Fruit fly (Drosophila melanogaster) whole organism, embryonic: ENCODE measurements around the gene Unr.
A peak's percentile ranks its signal among the peaks of the same experiment; 100 is the strongest.

Experiments
- CG11085 ChIP-seq: fragments of 200-800 bp; sonication (Bioruptor generic); IDR thresholded peaks from 2 replicates; pipeline ENCODE4 v1.3.6; 2022; ENCODE audit warnings: missing biosample characterization, missing genetic modification characterization
- CG13775 ChIP-seq: fragments of 200-800 bp; sonication (Bioruptor generic); optimal IDR thresholded peaks from 3 replicates; lab custom pipeline; 2017; ENCODE audit warnings: missing biosample characterization, mild to moderate bottlenecking, missing genetic modification characterization
- CG13894 ChIP-seq: fragments of 200-800 bp; sonication (Bioruptor generic); optimal IDR thresholded peaks from 3 replicates; lab custom pipeline; 2018; ENCODE audit warnings: missing biosample characterization, mild to moderate bottlenecking, missing genetic modification characterization, moderate library complexity
- CG14050 ChIP-seq: fragments of 200-800 bp; sonication (Bioruptor generic); IDR thresholded peaks from 3 replicates; pipeline ENCODE4 v1.3.6; 2022; ENCODE audit warnings: missing biosample characterization, missing genetic modification characterization
- CG15514 ChIP-seq: fragments of 200-800 bp; sonication (Bioruptor generic); optimal IDR thresholded peaks from 3 replicates; lab custom pipeline; 2017; ENCODE audit warnings: missing biosample characterization, missing genetic modification characterization, mild to moderate bottlenecking, moderate library complexity, missing genetic modification reagents
- CG1647 ChIP-seq: fragments of 200-800 bp; sonication (Bioruptor generic); optimal IDR thresholded peaks from 3 replicates; lab custom pipeline; 2016; ENCODE audit warnings: missing biosample characterization, missing genetic modification characterization
- CG16779 ChIP-seq: fragments of 200-800 bp; sonication (Bioruptor generic); IDR thresholded peaks from 2 replicates; pipeline ENCODE4 v1.3.6; 2022; ENCODE audit warnings: missing biosample characterization, missing genetic modification characterization
- CG17385 ChIP-seq: fragments of 200-800 bp; sonication (Bioruptor generic); optimal IDR thresholded peaks from 3 replicates; lab custom pipeline; 2018; ENCODE audit warnings: missing biosample characterization, mild to moderate bottlenecking, missing genetic modification characterization
- CG17802 ChIP-seq: fragments of 200-800 bp; sonication (Bioruptor generic); optimal IDR thresholded peaks from 2 replicates; lab custom pipeline; 2018; ENCODE audit warnings: missing biosample characterization, mild to moderate bottlenecking, missing genetic modification characterization, moderate library complexity
- CG18599 ChIP-seq: fragments of 200-800 bp; sonication (Bioruptor generic); optimal IDR thresholded peaks from 3 replicates; lab custom pipeline; 2017; ENCODE audit warnings: missing biosample characterization, missing genetic modification characterization, mild to moderate bottlenecking, moderate library complexity, missing genetic modification reagents
- CG30020 ChIP-seq: fragments of 200-800 bp; optimal IDR thresholded peaks from 2 replicates; lab custom pipeline; 2019; ENCODE audit warnings: missing biosample characterization, mild to moderate bottlenecking, missing genetic modification characterization, moderate library complexity
- CG31441 ChIP-seq: fragments of 200-800 bp; sonication (Bioruptor generic); IDR thresholded peaks from 2 replicates; pipeline ENCODE4 v1.3.6; 2022; ENCODE audit warnings: missing biosample characterization, missing genetic modification characterization
- CG4404 ChIP-seq: fragments of 200-800 bp; sonication (Bioruptor generic); IDR thresholded peaks from 2 replicates; pipeline ENCODE4 v1.3.6; 2022; ENCODE audit warnings: missing biosample characterization, missing genetic modification characterization
- CG4617 ChIP-seq: fragments of 200-800 bp; sonication (Bioruptor generic); optimal IDR thresholded peaks from 3 replicates; lab custom pipeline; 2016; ENCODE audit warnings: missing biosample characterization, missing genetic modification characterization, borderline replicate concordance
- CG4707 ChIP-seq: fragments of 200-800 bp; sonication (Bioruptor generic); optimal IDR thresholded peaks from 2 replicates; lab custom pipeline; 2018; ENCODE audit warnings: missing biosample characterization, mild to moderate bottlenecking, missing genetic modification characterization, moderate library complexity
- CG5180 ChIP-seq: fragments of 200-800 bp; sonication (Bioruptor generic); optimal IDR thresholded peaks from 3 replicates; lab custom pipeline; 2017; ENCODE audit warnings: missing biosample characterization, missing genetic modification characterization, mild to moderate bottlenecking, moderate library complexity, missing genetic modification reagents
- CG6813 ChIP-seq: fragments of 200-800 bp; sonication (Bioruptor generic); optimal IDR thresholded peaks from 2 replicates; lab custom pipeline; 2017; ENCODE audit warnings: missing biosample characterization, missing genetic modification characterization, mild to moderate bottlenecking, moderate library complexity, missing genetic modification reagents
- CG7987 ChIP-seq: fragments of 200-800 bp; sonication (Bioruptor generic); optimal IDR thresholded peaks from 2 replicates; lab custom pipeline; 2018; ENCODE audit warnings: missing biosample characterization, mild to moderate bottlenecking, missing genetic modification characterization, moderate library complexity
- CG8388 ChIP-seq: fragments of 200-800 bp; sonication (Bioruptor generic); optimal IDR thresholded peaks from 2 replicates; lab custom pipeline; 2019; ENCODE audit warnings: missing biosample characterization, mild to moderate bottlenecking, missing genetic modification characterization, moderate library complexity
- CG9727 ChIP-seq: fragments of 200-800 bp; sonication (Bioruptor generic); optimal IDR thresholded peaks from 3 replicates; lab custom pipeline; 2017; ENCODE audit warnings: missing biosample characterization, mild to moderate bottlenecking, missing genetic modification characterization
- Deaf1 ChIP-seq: fragments of 200-800 bp; optimal IDR thresholded peaks from 3 replicates; lab custom pipeline; 2019; ENCODE audit warnings: missing biosample characterization, mild to moderate bottlenecking, missing genetic modification characterization, moderate library complexity
- Doc2 ChIP-seq: fragments of 200-800 bp; sonication (Bioruptor generic); IDR thresholded peaks from 2 replicates; pipeline ENCODE4 v1.3.6; 2022; ENCODE audit warnings: missing biosample characterization, missing genetic modification characterization
- Hand ChIP-seq: fragments of 200-800 bp; sonication (Bioruptor generic); optimal IDR thresholded peaks from 2 replicates; lab custom pipeline; 2017; ENCODE audit warnings: mild to moderate bottlenecking, missing biosample characterization, missing genetic modification reagents, missing genetic modification characterization
- Mrtf ChIP-seq: fragments of 200-800 bp; sonication (Bioruptor generic); IDR thresholded peaks from 3 replicates; pipeline ENCODE4 v1.3.6; 2022; ENCODE audit warnings: missing biosample characterization, missing genetic modification characterization
- Myb ChIP-seq: fragments of 200-800 bp; sonication (Bioruptor generic); optimal IDR thresholded peaks from 2 replicates; lab custom pipeline; 2016; ENCODE audit warnings: missing biosample characterization, missing genetic modification characterization
- Six4 ChIP-seq: fragments of 200-800 bp; sonication (Bioruptor generic); optimal IDR thresholded peaks from 2 replicates; lab custom pipeline; 2016; ENCODE audit warnings: missing biosample characterization, missing genetic modification characterization
- Trl ChIP-seq, 3 experiments: fragments of >200 bp in 2 of 3; fragments of 200-800 bp in 1 of 3; sonication (Bioruptor generic) in 1 of 3; optimal IDR thresholded peaks; 2 replicates in 1 of 3; 3 replicates in 2 of 3; lab custom pipeline; 2016 to 2017; ENCODE audit warnings: missing biosample characterization in 1 of 3, missing genetic modification characterization in 1 of 3
- ab ChIP-seq: fragments of 200-800 bp; sonication (Bioruptor generic); optimal IDR thresholded peaks from 2 replicates; lab custom pipeline; 2016; ENCODE audit warnings: missing biosample characterization, missing genetic modification characterization
- bbx ChIP-seq: fragments of 200-800 bp; sonication (Bioruptor generic); IDR thresholded peaks from 2 replicates; pipeline ENCODE4 v1.3.6; 2022; ENCODE audit warnings: missing biosample characterization, missing genetic modification characterization; ENCODE audit not compliant: partially characterized antibody
- cg ChIP-seq: fragments of 200-800 bp; sonication (Bioruptor generic); optimal IDR thresholded peaks from 3 replicates; lab custom pipeline; 2019; ENCODE audit warnings: missing biosample characterization, mild to moderate bottlenecking, missing genetic modification characterization, moderate library complexity
- chn ChIP-seq: fragments of 200-800 bp; sonication (Bioruptor generic); optimal IDR thresholded peaks from 2 replicates; lab custom pipeline; 2016; ENCODE audit warnings: missing biosample characterization, missing genetic modification characterization
- dan ChIP-seq: fragments of 200-800 bp; sonication (Bioruptor generic); IDR thresholded peaks from 2 replicates; pipeline ENCODE4 v1.3.6; 2022; ENCODE audit warnings: missing biosample characterization, missing genetic modification characterization
- dati ChIP-seq: fragments of 200-800 bp; sonication (Bioruptor generic); IDR thresholded peaks from 2 replicates; pipeline ENCODE4 v1.3.6; 2022; ENCODE audit warnings: missing biosample characterization, missing genetic modification characterization
- esg ChIP-seq: fragments of 200-800 bp; sonication (Bioruptor generic); conservative IDR thresholded peaks from 2 replicates; pipeline ENCODE4 v1.3.6; 2022; ENCODE audit warnings: missing biosample characterization, missing genetic modification characterization
- exex ChIP-seq: fragments of 200-800 bp; sonication (Bioruptor generic); optimal IDR thresholded peaks from 4 replicates; lab custom pipeline; 2018; ENCODE audit warnings: missing biosample characterization, mild to moderate bottlenecking, missing genetic modification characterization, moderate library complexity
- fd96Cb ChIP-seq: fragments of 200-800 bp; sonication (Bioruptor generic); optimal IDR thresholded peaks from 2 replicates; lab custom pipeline; 2018; ENCODE audit warnings: missing biosample characterization, mild to moderate bottlenecking, missing genetic modification characterization, moderate library complexity
- gcm2 ChIP-seq: fragments of 200-800 bp; sonication (Bioruptor generic); optimal IDR thresholded peaks from 2 replicates; lab custom pipeline; 2016; ENCODE audit warnings: missing biosample characterization, missing genetic modification characterization
- gfzf ChIP-seq: fragments of 200-800 bp; sonication (Bioruptor generic); optimal IDR thresholded peaks from 2 replicates; lab custom pipeline; 2016; ENCODE audit warnings: missing biosample characterization, mild to moderate bottlenecking, missing genetic modification characterization, moderate library complexity
- gro ChIP-seq: fragments of 200-800 bp; sonication (Bioruptor generic); optimal IDR thresholded peaks from 2 replicates; lab custom pipeline; 2016; ENCODE audit warnings: missing biosample characterization, missing genetic modification characterization
- ham ChIP-seq: fragments of 200-800 bp; sonication (Bioruptor generic); IDR thresholded peaks from 2 replicates; pipeline ENCODE4 v1.3.6; 2022; ENCODE audit warnings: missing biosample characterization, missing genetic modification characterization
- kay ChIP-seq: fragments of 200-800 bp; sonication (Bioruptor generic); optimal IDR thresholded peaks from 2 replicates; lab custom pipeline; 2016; ENCODE audit warnings: missing biosample characterization, missing genetic modification characterization
- luna ChIP-seq: fragments of 200-800 bp; sonication (Bioruptor generic); optimal IDR thresholded peaks from 2 replicates; lab custom pipeline; 2016; ENCODE audit warnings: missing biosample characterization, missing genetic modification characterization
- nom ChIP-seq: fragments of 200-800 bp; sonication (Bioruptor generic); optimal IDR thresholded peaks from 2 replicates; lab custom pipeline; 2017; ENCODE audit warnings: missing biosample characterization, missing genetic modification characterization, mild to moderate bottlenecking, moderate library complexity, missing genetic modification reagents
- odd ChIP-seq: fragments of 200-800 bp; sonication (Bioruptor generic); optimal IDR thresholded peaks from 2 replicates; lab custom pipeline; 2017; ENCODE audit warnings: missing biosample characterization, mild to moderate bottlenecking, missing genetic modification characterization
- pb ChIP-seq: fragments of 200-800 bp; sonication (Bioruptor generic); optimal IDR thresholded peaks from 3 replicates; lab custom pipeline; 2016; ENCODE audit warnings: missing biosample characterization, missing genetic modification characterization
- peb ChIP-seq: fragments of 200-800 bp; sonication (Bioruptor generic); IDR thresholded peaks from 2 replicates; pipeline ENCODE4 v1.3.6; 2022; ENCODE audit warnings: missing biosample characterization, missing genetic modification characterization
- pita ChIP-seq: fragments of 200-800 bp; sonication (Bioruptor generic); optimal IDR thresholded peaks from 2 replicates; lab custom pipeline; 2017; ENCODE audit warnings: missing biosample characterization, mild to moderate bottlenecking, missing genetic modification characterization
- tio ChIP-seq: fragments of 200-800 bp; sonication (Bioruptor generic); optimal IDR thresholded peaks from 2 replicates; lab custom pipeline; 2017; ENCODE audit warnings: missing biosample characterization, missing genetic modification characterization, inconsistent platforms
- yki ChIP-seq: fragments of >200 bp; optimal IDR thresholded peaks from 3 replicates; lab custom pipeline; 2018

The Unr gene

dm6 chr3L:8446050-8446781, 4.0 kb upstream of the Unr start (continued):
- TF ChIP-seq fd96Cb (tag; lab: Kevin White, UChicago) (peak; percentile 26), Six4 (GFP tag; lab: Kevin White, UChicago) (no peak), CG11085 (GFP tag; lab: Robert Waterston, UW) (no peak), CG14050 (GFP tag; lab: Robert Waterston, UW) (peak; percentile 59; the same call in 2 of the 3 replicates), CG5180 (GFP tag; lab: Kevin White, UChicago) (peak; percentile 12), ab (no peak), CG31441 (GFP tag; lab: Robert Waterston, UW) (peak; percentile 38; the same call in 1 of the 2 replicates), CG30020 (no peak), CG9727 (GFP tag; lab: Kevin White, UChicago) (no peak), Deaf1 (peak; percentile 14), esg (GFP tag; lab: Robert Waterston, UW) (no peak; the same call in 1 of the 2 replicates), nom (GFP tag; lab: Kevin White, UChicago) (no peak), Mrtf (peak; percentile 46; the same call in 1 of the 3 replicates), Hand (GFP tag; lab: Kevin White, UChicago) (peak; percentile 0), CG7987 (GFP tag; lab: Kevin White, UChicago) (no peak), exex (tag; lab: Kevin White, UChicago) (peak; percentile 40), CG4404 (GFP tag; lab: Robert Waterston, UW) (no peak), pb (GFP tag; lab: Kevin White, UChicago) (no peak), pita (GFP tag; lab: Kevin White, UChicago) (no peak), CG18599 (GFP tag; lab: Kevin White, UChicago) (peak; percentile 70), peb (GFP tag; lab: Robert Waterston, UW) (no peak), CG4617 (GFP tag; lab: Kevin White, UChicago) (peak; percentile 10), chn (GFP tag; lab: Kevin White, UChicago) (no peak), yki (lab: Kevin White, UChicago) (no peak), CG1647 (peak; percentile 2), dan (GFP tag; lab: Robert Waterston, UW) (no peak), CG15514 (GFP tag; lab: Kevin White, UChicago) (peak; percentile 29), Doc2 (GFP tag; lab: Robert Waterston, UW) (no peak), CG13775 (peak; percentile 13), CG6813 (GFP tag; lab: Kevin White, UChicago) (no peak), Trl (optimal IDR thresholded peaks at IDR 0.05; lab: Kevin White, UChicago) (no peak), Trl (GFP tag; optimal IDR thresholded peaks at IDR 0.05; lab: Kevin White, UChicago) (peak; percentile 10), bbx (GFP tag; lab: Robert Waterston, UW) (no peak), CG4707 (no peak), CG8388 (peak; percentile 11), CG17802 (tag; lab: Kevin White, UChicago) (no peak), ham (GFP tag; lab: Robert Waterston, UW) (no peak), kay (GFP tag; lab: Kevin White, UChicago) (no peak), odd (GFP tag; lab: Kevin White, UChicago) (peak; percentile 42), CG13894 (tag; lab: Kevin White, UChicago) (peak; percentile 32), Myb (GFP tag; lab: Kevin White, UChicago) (peak; percentile 30), tio (peak; percentile 46), CG16779 (GFP tag; lab: Robert Waterston, UW) (no peak), gcm2 (GFP tag; lab: Kevin White, UChicago) (no peak), gfzf (GFP tag; lab: Kevin White, UChicago) (no peak), dati (no peak), cg (no peak), luna (GFP tag; lab: Kevin White, UChicago) (no peak), gro (GFP tag; lab: Kevin White, UChicago) (peak; percentile 60), CG17385 (peak; percentile 62)
